Worm (Caenorhabditis elegans) whole organism, L2 larva: ENCODE data around the gene ampd-1.

Experiments used
- C34F6.9 ChIP-seq: fragments of 150-350 bp; optimal IDR thresholded peaks from 2 replicates; lab custom pipeline; 2014; ENCODE audit warnings: missing biosample characterization, missing genetic modification characterization
- F13H6.1 ChIP-seq: sonication (generic microtip); optimal IDR thresholded peaks from 2 replicates; lab custom pipeline; 2016; ENCODE audit warnings: missing genetic modification characterization, missing compliant biosample characterization
- R02D3.7 ChIP-seq: fragments of 150-350 bp; optimal IDR thresholded peaks from 2 replicates; lab custom pipeline; 2014; ENCODE audit warnings: missing biosample characterization, missing genetic modification characterization
- Y55F3AM.14 ChIP-seq: fragments of 200-800 bp; sonication (Bioruptor generic); optimal IDR thresholded peaks from 2 replicates; lab custom pipeline; 2018; ENCODE audit warnings: mild to moderate bottlenecking, missing genetic modification characterization, missing compliant biosample characterization
- ZK546.5 ChIP-seq: sonication (generic microtip); optimal IDR thresholded peaks from 2 replicates; lab custom pipeline; 2017; ENCODE audit warnings: missing biosample characterization, missing genetic modification characterization
- alr-1 ChIP-seq: fragments of 150-350 bp; optimal IDR thresholded peaks from 2 replicates; lab custom pipeline; 2014; ENCODE audit warnings: missing biosample characterization, missing genetic modification characterization
- aly-2 ChIP-seq: fragments of 150-350 bp; optimal IDR thresholded peaks from 2 replicates; lab custom pipeline; 2014; ENCODE audit warnings: missing biosample characterization, missing genetic modification characterization
- blmp-1 ChIP-seq: sonication (generic microtip); optimal IDR thresholded peaks from 2 replicates; lab custom pipeline; 2017; ENCODE audit warnings: missing genetic modification characterization, mild to moderate bottlenecking, missing compliant biosample characterization, antibody characterized with exemption, moderate library complexity; ENCODE audit not compliant: insufficient read depth
- crh-2 ChIP-seq: sonication (generic microtip); optimal IDR thresholded peaks from 2 replicates; lab custom pipeline; 2017; ENCODE audit warnings: missing biosample characterization, missing genetic modification characterization
- dmd-4 ChIP-seq: sonication (generic microtip); optimal IDR thresholded peaks from 2 replicates; lab custom pipeline; 2017; ENCODE audit warnings: missing biosample characterization, missing genetic modification characterization
- egl-27 ChIP-seq: sonication (generic microtip); optimal IDR thresholded peaks from 3 replicates; lab custom pipeline; 2017; ENCODE audit warnings: missing biosample characterization, missing genetic modification reagents, missing genetic modification characterization
- fos-1 ChIP-seq: fragments of 150-350 bp; optimal IDR thresholded peaks from 2 replicates; lab custom pipeline; 2014; ENCODE audit warnings: missing biosample characterization, missing genetic modification characterization
- lin-13 ChIP-seq: fragments of 150-350 bp; optimal IDR thresholded peaks from 2 replicates; lab custom pipeline; 2014; ENCODE audit warnings: missing biosample characterization, missing genetic modification reagents, missing genetic modification characterization
- lin-39 ChIP-seq: fragments of 150-350 bp; optimal IDR thresholded peaks from 2 replicates; lab custom pipeline; 2014; ENCODE audit warnings: missing biosample characterization, missing genetic modification reagents, missing genetic modification characterization
- lsy-2 ChIP-seq, 2 experiments: fragments of 150-350 bp in 1 of 2; sonication (generic microtip) in 1 of 2; optimal IDR thresholded peaks; 2 replicates each; lab custom pipeline; 2014 to 2017; ENCODE audit warnings: missing biosample characterization in 2 of 2, missing genetic modification characterization in 2 of 2
- mab-5 ChIP-seq: fragments of 150-350 bp; optimal IDR thresholded peaks from 2 replicates; lab custom pipeline; 2014; ENCODE audit warnings: missing biosample characterization, missing genetic modification characterization
- mbf-1 ChIP-seq: sonication (generic microtip); optimal IDR thresholded peaks from 2 replicates; lab custom pipeline; 2017; ENCODE audit warnings: missing biosample characterization, missing genetic modification characterization
- nhr-10 ChIP-seq: sonication (generic microtip); optimal IDR thresholded peaks from 2 replicates; lab custom pipeline; 2017; ENCODE audit warnings: missing biosample characterization, missing genetic modification characterization
- nhr-11 ChIP-seq: fragments of 150-350 bp; optimal IDR thresholded peaks from 2 replicates; lab custom pipeline; 2014; ENCODE audit warnings: missing biosample characterization, missing genetic modification characterization
- nhr-23 ChIP-seq: fragments of 150-350 bp; optimal IDR thresholded peaks from 2 replicates; lab custom pipeline; 2014; ENCODE audit warnings: missing biosample characterization, missing genetic modification reagents, missing genetic modification characterization
- nhr-237 ChIP-seq: fragments of 150-350 bp; optimal IDR thresholded peaks from 2 replicates; lab custom pipeline; 2014; ENCODE audit warnings: missing biosample characterization, missing genetic modification characterization
- nhr-25 ChIP-seq: fragments of 150-350 bp; sonication (generic microtip); optimal IDR thresholded peaks from 3 replicates; lab custom pipeline; 2014; ENCODE audit warnings: missing biosample characterization, missing genetic modification characterization
- nhr-6 ChIP-seq: fragments of 150-350 bp; optimal IDR thresholded peaks from 2 replicates; lab custom pipeline; 2014; ENCODE audit warnings: missing biosample characterization, missing genetic modification characterization
- nhr-77 ChIP-seq: fragments of 150-350 bp; optimal IDR thresholded peaks from 2 replicates; lab custom pipeline; 2014; ENCODE audit warnings: missing biosample characterization, missing genetic modification characterization
- sem-4 ChIP-seq: fragments of 150-350 bp; optimal IDR thresholded peaks from 2 replicates; lab custom pipeline; 2014; ENCODE audit warnings: missing biosample characterization, missing genetic modification reagents, missing genetic modification characterization
- skn-1 ChIP-seq: sonication (generic microtip); optimal IDR thresholded peaks from 2 replicates; lab custom pipeline; 2017; ENCODE audit warnings: missing biosample characterization, missing genetic modification characterization
- sma-3 ChIP-seq: sonication (generic microtip); optimal IDR thresholded peaks from 2 replicates; lab custom pipeline; 2016; ENCODE audit warnings: missing genetic modification reagents, missing genetic modification characterization, missing compliant biosample characterization
- sma-9 ChIP-seq, 2 experiments: fragments of 150-350 bp in 1 of 2; sonication (generic microtip) in 1 of 2; optimal IDR thresholded peaks; 2 replicates each; lab custom pipeline; 2014 to 2016; ENCODE audit warnings: missing genetic modification characterization in 2 of 2, mild to moderate bottlenecking in 1 of 2, missing biosample characterization in 1 of 2, missing compliant biosample characterization in 1 of 2, missing genetic modification reagents in 1 of 2, moderate library complexity in 1 of 2
- snpc-4 ChIP-seq: fragments of 150-350 bp; optimal IDR thresholded peaks from 2 replicates; lab custom pipeline; 2014; ENCODE audit warnings: missing biosample characterization, missing genetic modification characterization
- unc-39 ChIP-seq: fragments of 150-350 bp; optimal IDR thresholded peaks from 2 replicates; lab custom pipeline; 2014; ENCODE audit warnings: missing biosample characterization, missing genetic modification characterization
- unc-55 ChIP-seq: fragments of 150-350 bp; sonication (generic microtip); optimal IDR thresholded peaks from 3 replicates; lab custom pipeline; 2014; ENCODE audit warnings: missing biosample characterization, missing genetic modification reagents, missing genetic modification characterization
- unc-62 ChIP-seq: fragments of 150-350 bp; optimal IDR thresholded peaks from 2 replicates; lab custom pipeline; 2014; ENCODE audit warnings: missing biosample characterization, missing genetic modification reagents, missing genetic modification characterization
- zag-1 ChIP-seq: fragments of 150-350 bp; optimal IDR thresholded peaks from 2 replicates; lab custom pipeline; 2014; ENCODE audit warnings: missing biosample characterization, missing genetic modification characterization
- ztf-1 ChIP-seq: fragments of 200-800 bp; sonication (Bioruptor generic); conservative IDR thresholded peaks from 2 replicates; pipeline ENCODE4 v1.3.6; 2022; ENCODE audit warnings: missing genetic modification characterization, missing compliant biosample characterization

ampd-1 gene

ce11 chrII:5205286-5205685 lies 2.2 kb downstream of the ampd-1 start:
- TF ChIP-seq alr-1 (tag; lab: Kevin White, UChicago), result no peak
- TF ChIP-seq R02D3.7 (tag; lab: Kevin White, UChicago), result no peak
- no peak for TF ChIP-seq crh-2
- TF ChIP-seq zag-1 (tag; lab: Kevin White, UChicago), result no peak
- no peak for TF ChIP-seq blmp-1 (tag; lab: Kevin White, UChicago)
- TF ChIP-seq snpc-4 (tag; lab: Kevin White, UChicago), result no peak
- no peak for TF ChIP-seq Y55F3AM.14
- TF ChIP-seq unc-55 (GFP tag; lab: Kevin White, UChicago), result no peak
- TF ChIP-seq dmd-4 (tag; lab: Kevin White, UChicago), result no peak
- TF ChIP-seq ztf-1 (GFP tag; lab: Robert Waterston, UW), result no peak
- TF ChIP-seq F13H6.1 (tag; lab: Kevin White, UChicago), result no peak

ce11 chrII:5209122-5209521 lies 6.0 kb downstream of the ampd-1 start:
- TF ChIP-seq R02D3.7 (tag; lab: Kevin White, UChicago) (no peak), sma-3 (peak; percentile 32)

- TF ChIP-seq nhr-25, result peak; percentile 43
- TF ChIP-seq mab-5 (tag; lab: Kevin White, UChicago), result no peak
- TF ChIP-seq dmd-4 (tag; lab: Kevin White, UChicago), result no peak
- no peak for TF ChIP-seq skn-1 (tag; lab: Kevin White, UChicago)
- TF ChIP-seq sma-9 (GFP tag; optimal IDR thresholded peaks at IDR 0.05; lab: Kevin White, UChicago), result no peak
- TF ChIP-seq sma-9 (tag; optimal IDR thresholded peaks at IDR 0.05; lab: Kevin White, UChicago), result no peak
- TF ChIP-seq sma-3, result peak; percentile 1
- TF ChIP-seq, all 48 proteins: peak for 2
Measured at ce11 chrII:5210830-5211229, 7.7 kb downstream of the ampd-1 start, which contains the start of gene C34F11.8. Gene C34F11.8 (minus strand): TSS chrII:5210964.

ce11 chrII:5211970-5212369 lies 8.8 kb downstream of the ampd-1 start, which contains the start of gene C34F11.2:
Gene C34F11.2 (plus strand): TSS chrII:5212270.
- TF ChIP-seq mbf-1 (no peak), nhr-25 (no peak), sem-4 (tag; lab: Kevin White, UChicago) (no peak), alr-1 (tag; lab: Kevin White, UChicago) (no peak), unc-39 (no peak), aly-2 (tag; lab: Kevin White, UChicago) (no peak), mab-5 (tag; lab: Kevin White, UChicago) (no peak), C34F6.9 (tag; lab: Kevin White, UChicago) (no peak), nhr-10 (tag; lab: Kevin White, UChicago) (no peak), lin-39 (tag; lab: Kevin White, UChicago) (no peak), lin-13 (GFP tag; lab: Kevin White, UChicago) (no peak), R02D3.7 (tag; lab: Kevin White, UChicago) (no peak), Y55F3AM.14 (no peak), nhr-77 (tag; lab: Kevin White, UChicago) (no peak), egl-27 (tag; lab: Kevin White, UChicago) (no peak), nhr-237 (tag; lab: Kevin White, UChicago) (no peak), lsy-2 (tag; optimal IDR thresholded peaks at IDR 0.05; lab: Kevin White, UChicago) (no peak), ztf-1 (GFP tag; lab: Robert Waterston, UW) (no peak), nhr-11 (tag; lab: Kevin White, UChicago) (no peak), nhr-23 (tag; lab: Kevin White, UChicago) (no peak)

- no peak for TF ChIP-seq fos-1 (tag; lab: Kevin White, UChicago)
- no peak for TF ChIP-seq R02D3.7 (tag; lab: Kevin White, UChicago)
- TF ChIP-seq egl-27 (tag; lab: Kevin White, UChicago), result no peak
Measured at ce11 chrII:5212675-5213074, 9.6 kb downstream of the ampd-1 start, which contains the start of gene C34F11.1. Gene C34F11.1 (plus strand): TSS chrII:5212975.

ce11 chrII:5218349-5218748 lies 15.2 kb downstream of the ampd-1 start:
- peak; percentile 30 for TF ChIP-seq unc-55 (GFP tag; lab: Kevin White, UChicago)
- TF ChIP-seq nhr-6, result no peak
- peak; percentile 20 for TF ChIP-seq mab-5 (tag; lab: Kevin White, UChicago)
- TF ChIP-seq alr-1 (tag; lab: Kevin White, UChicago), result no peak
- TF ChIP-seq ZK546.5 (tag; lab: Kevin White, UChicago), result no peak
- no peak for TF ChIP-seq unc-62 (GFP tag; lab: Kevin White, UChicago)
